Worm (Caenorhabditis elegans): ENCODE measurements around the gene F38E11.6.

The F38E11.6 gene

ce11 chrIV:9511221-9511638, 43.9 kb upstream of the F38E11.6 start (continued):
- peak; percentile 77; the same call in 1 of the 2 replicates for TF ChIP-seq pbrm-1 (GFP tag; IDR thresholded peaks at IDR 0.05)
- peak; percentile 94 for TF ChIP-seq B0336.3 (GFP tag; IDR thresholded peaks at IDR 0.05)
- peak in 1 of 2 experiments; percentile 21 for TF ChIP-seq let-607 (tag; optimal IDR thresholded peaks at IDR 0.05)
- peak; percentile 73 for TF ChIP-seq tbp1 (GFP tag; optimal IDR thresholded peaks at IDR 0.05)
- TF ChIP-seq cebp-1 (GFP tag; IDR thresholded peaks at IDR 0.05), result no peak
- TF ChIP-seq cebp-1 (tag; optimal IDR thresholded peaks at IDR 0.05), result peak; percentile 62
- peak; percentile 62; the same call in 1 of the 2 replicates for TF ChIP-seq madf-3 (GFP tag; IDR thresholded peaks at IDR 0.05)
- TF ChIP-seq sdz-38 (tag; optimal IDR thresholded peaks at IDR 0.05), result no peak
- TF ChIP-seq F23B12.7 (tag; optimal IDR thresholded peaks at IDR 0.05; ENCODE audit: insufficient read depth), result peak; percentile 17
- 0 out of 2 replicates have a peak, but pooled peaks have one; percentile 16 for TF ChIP-seq hsf-1 (GFP tag; IDR thresholded peaks at IDR 0.05)
- peak; percentile 89 for TF ChIP-seq hmg-1.2 (GFP tag; IDR thresholded peaks at IDR 0.05)
- no peak for TF ChIP-seq sptf-2 (GFP tag; optimal IDR thresholded peaks at IDR 0.05)
- TF ChIP-seq ZK185.1 (tag; optimal IDR thresholded peaks at IDR 0.05; ENCODE audit: poor library complexity, severe bottlenecking), result peak; percentile 54
- TF ChIP-seq ceh-100 (GFP tag; IDR thresholded peaks at IDR 0.05), result 0 out of 2 replicates have a peak, but pooled peaks have one; percentile 37
- TF ChIP-seq zim-3 (tag; optimal IDR thresholded peaks at IDR 0.05), result no peak
- TF ChIP-seq lag-1 (GFP tag; IDR thresholded peaks at IDR 0.05), result 0 out of 2 replicates have a peak, but pooled peaks have one; percentile 61
- no peak for TF ChIP-seq ceh-79 (tag; optimal IDR thresholded peaks at IDR 0.05)
- TF ChIP-seq Y67H2A.10 (GFP tag; conservative IDR thresholded peaks at IDR 0.05), result no peak
- no peak for TF ChIP-seq F37B4.10 (GFP tag; IDR thresholded peaks at IDR 0.05)
- TF ChIP-seq gei-17 (GFP tag; optimal IDR thresholded peaks at IDR 0.05), result peak; percentile 55
- TF ChIP-seq aptf-3 (GFP tag; IDR thresholded peaks at IDR 0.05), result no peak

- TF ChIP-seq aptf-3 (GFP tag; IDR thresholded peaks at IDR 0.05), result no peak
- no peak for TF ChIP-seq cebp-1 (GFP tag; IDR thresholded peaks at IDR 0.05)
- peak; percentile 8 for TF ChIP-seq cebp-1 (tag; optimal IDR thresholded peaks at IDR 0.05)
- peak; percentile 7; the same call in 1 of the 2 replicates for TF ChIP-seq rcor-1 (GFP tag; IDR thresholded peaks at IDR 0.05)
- TF ChIP-seq unc-130 (GFP tag; optimal IDR thresholded peaks at IDR 0.05), result no peak
- TF ChIP-seq ccch-3 (GFP tag; optimal IDR thresholded peaks at IDR 0.05), result no peak
- TF ChIP-seq rec-8 (tag; optimal IDR thresholded peaks at IDR 0.05), result no peak
- no peak for TF ChIP-seq lir-1 (GFP tag; conservative IDR thresholded peaks at IDR 0.05)
- no peak for TF ChIP-seq madf-3 (GFP tag; IDR thresholded peaks at IDR 0.05)
- TF ChIP-seq madf-10 (tag; optimal IDR thresholded peaks at IDR 0.05), result no peak
- TF ChIP-seq madf-6 (GFP tag; IDR thresholded peaks at IDR 0.05), result peak; percentile 7; the same call in 1 of the 2 replicates
- TF ChIP-seq B0035.1 (tag; optimal IDR thresholded peaks at IDR 0.05), result no peak
- TF ChIP-seq snpc-1.3 (tag; optimal IDR thresholded peaks at IDR 0.05; ENCODE audit: insufficient read depth), result no peak
- TF ChIP-seq bed-1 (GFP tag; IDR thresholded peaks at IDR 0.05), result no peak
Observed at ce11 chrIV:9510439-9510838, 43.1 kb upstream of the F38E11.6 start, which contains the start of gene C33A12.4. TSS of gene C33A12.4 (minus strand) at chrIV:9510569.

DNA sequence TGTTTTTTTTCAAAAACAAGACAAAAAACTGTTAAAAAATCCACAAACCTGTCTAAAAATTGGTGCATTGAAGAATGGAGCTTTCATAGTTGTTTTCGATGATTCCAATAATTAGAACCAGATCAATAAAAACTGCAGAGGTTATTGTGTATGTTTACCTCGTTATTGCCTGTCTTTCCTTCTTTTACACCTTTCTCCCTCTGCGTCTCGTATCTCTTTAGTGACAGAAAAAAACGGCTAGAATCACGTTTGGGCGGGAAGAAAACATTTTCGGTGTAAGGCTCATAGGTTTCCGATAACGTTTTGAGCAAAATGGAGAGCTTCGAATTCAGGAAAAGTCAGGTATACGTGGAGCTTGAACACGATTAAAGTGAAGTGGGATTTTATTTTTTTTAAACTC, 41.3 kb upstream of the F38E11.6 start, which contains the start of gene ethe-1:
Gene ethe-1 (minus strand): TSS at position 150 of the 400 bp plus-strand sequence.
- no peak for TF ChIP-seq snpc-4 (GFP tag; optimal IDR thresholded peaks at IDR 0.05)
- peak; percentile 9 to 47 (median 38) for TF ChIP-seq snpc-4 (tag; optimal IDR thresholded peaks at IDR 0.05)
- peak; percentile 18 for TF ChIP-seq nhr-80 (tag; optimal IDR thresholded peaks at IDR 0.05)
- TF ChIP-seq Y67H2A.10 (GFP tag; conservative IDR thresholded peaks at IDR 0.05), result no peak
- TF ChIP-seq C06A6.2 (GFP tag; conservative IDR thresholded peaks at IDR 0.05), result no peak

All from whole organism, young adult.